Worm (Caenorhabditis elegans) whole organism, mixed stage, embryonic: ENCODE results near the gene pdhb-1.
"Not testable (repeated sequence)": the region's sequence is repeated elsewhere in the genome, so short reads cannot be mapped to it uniquely, and the experiment has no call there.

Source experiments
- M03D4.4 ChIP-seq: sonication (generic microtip); optimal IDR thresholded peaks from 2 replicates; lab custom pipeline; 2017; ENCODE audit warnings: mild to moderate bottlenecking, missing genetic modification characterization, missing compliant biosample characterization
- ceh-39 ChIP-seq: fragments of 150-350 bp; optimal IDR thresholded peaks from 2 replicates; lab custom pipeline; 2014; ENCODE audit warnings: missing biosample characterization, missing genetic modification characterization
- ceh-43 ChIP-seq: fragments of 200-800 bp; sonication (Bioruptor generic); optimal IDR thresholded peaks from 2 replicates; lab custom pipeline; 2018; ENCODE audit warnings: mild to moderate bottlenecking, missing genetic modification characterization, moderate library complexity, missing compliant biosample characterization
- ceh-83 ChIP-seq: fragments of 200-800 bp; sonication (Bioruptor generic); optimal IDR thresholded peaks from 2 replicates; lab custom pipeline; 2018; ENCODE audit warnings: mild to moderate bottlenecking, missing genetic modification characterization, missing compliant biosample characterization
- cnd-1 ChIP-seq: fragments of 200-800 bp; sonication (Bioruptor generic); optimal IDR thresholded peaks from 2 replicates; lab custom pipeline; 2018; ENCODE audit warnings: mild to moderate bottlenecking, missing genetic modification characterization, missing compliant biosample characterization
- drap-1 ChIP-seq: fragments of 200-800 bp; sonication (Bioruptor generic); optimal IDR thresholded peaks from 3 replicates; lab custom pipeline; 2018; ENCODE audit warnings: mild to moderate bottlenecking, missing genetic modification characterization, missing compliant biosample characterization
- elt-1 ChIP-seq: sonication (generic microtip); optimal IDR thresholded peaks from 2 replicates; lab custom pipeline; 2017; ENCODE audit warnings: missing genetic modification characterization, mild to moderate bottlenecking, missing compliant biosample characterization, antibody characterized with exemption, moderate library complexity, borderline replicate concordance; ENCODE audit not compliant: insufficient read depth
- elt-3 ChIP-seq: fragments of 150-350 bp; optimal IDR thresholded peaks from 2 replicates; lab custom pipeline; 2014; ENCODE audit warnings: missing biosample characterization, missing genetic modification characterization
- flh-1 ChIP-seq: fragments of 200-800 bp; sonication (Bioruptor generic); optimal IDR thresholded peaks from 2 replicates; lab custom pipeline; 2018; ENCODE audit warnings: mild to moderate bottlenecking, missing genetic modification characterization, moderate library complexity, missing compliant biosample characterization
- ham-2 ChIP-seq: fragments of 200-800 bp; sonication (Bioruptor generic); optimal IDR thresholded peaks from 2 replicates; lab custom pipeline; 2018; ENCODE audit warnings: mild to moderate bottlenecking, missing genetic modification characterization, missing compliant biosample characterization
- hlh-1 ChIP-seq: fragments of 150-350 bp; optimal IDR thresholded peaks from 2 replicates; lab custom pipeline; 2014; ENCODE audit warnings: missing biosample characterization, missing genetic modification reagents, missing genetic modification characterization
- lin-13 ChIP-seq: fragments of 150-350 bp; optimal IDR thresholded peaks from 2 replicates; lab custom pipeline; 2014; ENCODE audit warnings: missing biosample characterization, missing genetic modification characterization
- lsy-2 ChIP-seq: fragments of 150-350 bp; optimal IDR thresholded peaks from 2 replicates; lab custom pipeline; 2014; ENCODE audit warnings: missing biosample characterization, missing genetic modification characterization
- mab-5 ChIP-seq: fragments of 150-350 bp; optimal IDR thresholded peaks from 2 replicates; lab custom pipeline; 2014; ENCODE audit warnings: missing biosample characterization, missing genetic modification characterization
- mep-1 ChIP-seq: fragments of 150-350 bp; optimal IDR thresholded peaks from 2 replicates; lab custom pipeline; 2017; ENCODE audit warnings: missing biosample characterization, missing genetic modification reagents, missing genetic modification characterization, inconsistent platforms
- nhr-12 ChIP-seq: fragments of 150-350 bp; optimal IDR thresholded peaks from 2 replicates; lab custom pipeline; 2014; ENCODE audit warnings: missing biosample characterization, missing genetic modification characterization
- nhr-2 ChIP-seq: fragments of 150-350 bp; optimal IDR thresholded peaks from 2 replicates; lab custom pipeline; 2014; ENCODE audit warnings: missing biosample characterization, missing genetic modification characterization
- nhr-237 ChIP-seq: fragments of 150-350 bp; optimal IDR thresholded peaks from 2 replicates; lab custom pipeline; 2014; ENCODE audit warnings: missing biosample characterization, missing genetic modification characterization
- nhr-28 ChIP-seq: fragments of 150-350 bp; optimal IDR thresholded peaks from 2 replicates; lab custom pipeline; 2014; ENCODE audit warnings: missing biosample characterization, missing genetic modification characterization
- nhr-76 ChIP-seq: sonication (generic microtip); optimal IDR thresholded peaks from 2 replicates; lab custom pipeline; 2017; ENCODE audit warnings: missing biosample characterization, missing genetic modification characterization
- pha-4 ChIP-seq: fragments of 150-350 bp; optimal IDR thresholded peaks from 2 replicates; lab custom pipeline; 2018; ENCODE audit warnings: missing biosample characterization, missing genetic modification reagents, missing genetic modification characterization
- snpc-4 ChIP-seq: fragments of 150-350 bp; optimal IDR thresholded peaks from 2 replicates; lab custom pipeline; 2014; ENCODE audit warnings: missing biosample characterization, missing genetic modification characterization
- sptf-1 ChIP-seq: sonication (generic microtip); optimal IDR thresholded peaks from 2 replicates; lab custom pipeline; 2017; ENCODE audit warnings: mild to moderate bottlenecking, missing genetic modification characterization, moderate library complexity, missing compliant biosample characterization
- tbx-8 ChIP-seq: fragments of 200-800 bp; sonication (Bioruptor generic); optimal IDR thresholded peaks from 2 replicates; lab custom pipeline; 2018; ENCODE audit warnings: mild to moderate bottlenecking, missing genetic modification characterization, moderate library complexity, missing compliant biosample characterization
- unc-120 ChIP-seq: sonication (generic microtip); optimal IDR thresholded peaks from 2 replicates; lab custom pipeline; 2017; ENCODE audit warnings: missing genetic modification characterization, missing compliant biosample characterization; ENCODE audit not compliant: poor library complexity, severe bottlenecking
- unc-39 ChIP-seq: fragments of 150-350 bp; optimal IDR thresholded peaks from 2 replicates; lab custom pipeline; 2014; ENCODE audit warnings: missing biosample characterization, missing genetic modification characterization
- unc-62 ChIP-seq: fragments of 150-350 bp; optimal IDR thresholded peaks from 2 replicates; lab custom pipeline; 2014; ENCODE audit warnings: missing biosample characterization, missing genetic modification reagents, missing genetic modification characterization
- zip-8 ChIP-seq: fragments of 150-350 bp; optimal IDR thresholded peaks from 2 replicates; lab custom pipeline; 2014; ENCODE audit warnings: missing biosample characterization, missing genetic modification characterization
- ztf-11 ChIP-seq: fragments of 150-350 bp; optimal IDR thresholded peaks from 2 replicates; lab custom pipeline; 2014; ENCODE audit warnings: missing biosample characterization, missing genetic modification characterization

Gene pdhb-1

ce11 chrIV:3386504-3387290 is 12.8 kb upstream of the pdhb-1 start:
- TF ChIP-seq ceh-83 (GFP tag; lab: Kevin White, UChicago) (no peak), pha-4 (tag; lab: Kevin White, UChicago) (no peak), ham-2 (GFP tag; lab: Kevin White, UChicago) (no peak), hlh-1 (tag; lab: Kevin White, UChicago) (no peak), unc-62 (no peak), mab-5 (no peak), elt-3 (tag; lab: Kevin White, UChicago) (no peak), lsy-2 (tag; lab: Kevin White, UChicago) (no peak), cnd-1 (tag; lab: Kevin White, UChicago) (no peak), tbx-8 (GFP tag; lab: Kevin White, UChicago) (no peak), sptf-1 (no peak), drap-1 (GFP tag; lab: Kevin White, UChicago) (no peak), unc-39 (tag; lab: Kevin White, UChicago) (no peak), ceh-43 (GFP tag; lab: Kevin White, UChicago) (no peak), lin-13 (no peak), ztf-11 (tag; lab: Kevin White, UChicago) (no peak)

ce11 chrIV:3389999-3390398 is 9.5 kb upstream of the pdhb-1 start, which contains the start of gene B0546.5:
Gene B0546.5, minus strand, starts transcription at chrIV:3390099.
- not testable (repeated sequence) for TF ChIP-seq unc-62; mab-5; unc-39 (tag; lab: Kevin White, UChicago)

- not testable (repeated sequence) for TF ChIP-seq ceh-83 (GFP tag; lab: Kevin White, UChicago); pha-4 (tag; lab: Kevin White, UChicago); nhr-2 (tag; lab: Kevin White, UChicago)
Observed at ce11 chrIV:3394066-3394465, 5.4 kb upstream of the pdhb-1 start, which contains the start of gene C04C3.4. Gene C04C3.4, plus strand, starts transcription at chrIV:3394366.

- TF ChIP-seq nhr-28 (tag; lab: Kevin White, UChicago), result no peak
- TF ChIP-seq drap-1 (GFP tag; lab: Kevin White, UChicago), result no peak
- TF ChIP-seq nhr-76 (tag; lab: Kevin White, UChicago), result no peak
- no peak for TF ChIP-seq unc-39 (tag; lab: Kevin White, UChicago)
- TF ChIP-seq ceh-39 (tag; lab: Kevin White, UChicago), result no peak
- TF ChIP-seq unc-62, result no peak
- no peak for TF ChIP-seq ham-2 (GFP tag; lab: Kevin White, UChicago)
- no peak for TF ChIP-seq nhr-237
- TF ChIP-seq snpc-4 (tag; lab: Kevin White, UChicago), result no peak
- TF ChIP-seq hlh-1 (tag; lab: Kevin White, UChicago), result no peak
- TF ChIP-seq nhr-12 (tag; lab: Kevin White, UChicago), result no peak
- no peak for TF ChIP-seq cnd-1 (tag; lab: Kevin White, UChicago)
- no peak for TF ChIP-seq flh-1 (GFP tag; lab: Kevin White, UChicago)
Observed at ce11 chrIV:3395581-3395980, 3.9 kb upstream of the pdhb-1 start, which contains the start of gene C04C3.14. Gene C04C3.14, plus strand, starts transcription at chrIV:3395881.

- TF ChIP-seq zip-8 (tag; lab: Kevin White, UChicago), result no peak
- no peak for TF ChIP-seq elt-1 (tag; lab: Kevin White, UChicago)
- no peak for TF ChIP-seq ceh-39 (tag; lab: Kevin White, UChicago)
- TF ChIP-seq nhr-28 (tag; lab: Kevin White, UChicago), result no peak
- no peak for TF ChIP-seq unc-39 (tag; lab: Kevin White, UChicago)
Observed at ce11 chrIV:3398078-3398477, 1.4 kb upstream of the pdhb-1 start.

ce11 chrIV:3400941-3401340 is 1.5 kb downstream of the pdhb-1 start:
- TF ChIP-seq nhr-2 (tag; lab: Kevin White, UChicago), result no peak
- TF ChIP-seq elt-1 (tag; lab: Kevin White, UChicago), result no peak
- no peak for TF ChIP-seq unc-120 (tag; lab: Kevin White, UChicago)
- TF ChIP-seq mep-1 (tag; lab: Kevin White, UChicago), result no peak
- no peak for TF ChIP-seq unc-39 (tag; lab: Kevin White, UChicago)
- no peak for TF ChIP-seq hlh-1 (tag; lab: Kevin White, UChicago)
- no peak for TF ChIP-seq M03D4.4 (tag; lab: Kevin White, UChicago)
- no peak for TF ChIP-seq nhr-76 (tag; lab: Kevin White, UChicago)
- TF ChIP-seq nhr-28 (tag; lab: Kevin White, UChicago), result no peak
- TF ChIP-seq ceh-83 (GFP tag; lab: Kevin White, UChicago), result no peak
